Worm (Caenorhabditis elegans): ENCODE data around the gene F49C12.3.

ce11 chrIV:9299145-9299544, 1.1 kb upstream of the F49C12.3 start, which contains the start of gene F49C12.2:
- TF ChIP-seq nfya-1 (tag; optimal IDR thresholded peaks at IDR 0.05) (no peak), ets-4 (tag; optimal IDR thresholded peaks at IDR 0.05) (no peak), mec-3 (tag; optimal IDR thresholded peaks at IDR 0.05; ENCODE audit: borderline replicate concordance) (no peak), ceh-24 (tag; optimal IDR thresholded peaks at IDR 0.05) (no peak), ceh-34 (tag; optimal IDR thresholded peaks at IDR 0.05) (no peak), lin-11 (tag; optimal IDR thresholded peaks at IDR 0.05) (no peak), sox-2 (GFP tag; IDR thresholded peaks at IDR 0.05) (no peak), pax-1 (tag; optimal IDR thresholded peaks at IDR 0.05) (no peak), F13H6.1 (tag; optimal IDR thresholded peaks at IDR 0.05) (no peak), hlh-6 (tag; optimal IDR thresholded peaks at IDR 0.05) (no peak)

Data from whole organism, late embryonic.